Fruit fly (Drosophila melanogaster): ENCODE data around the gene LpR1.

dm6 chr3R:25759430-25759829 lies 3.5 kb downstream of the LpR1 start:
- TF ChIP-seq psq (optimal IDR thresholded peaks at IDR 0.05) (no peak), EcR (GFP tag; optimal IDR thresholded peaks at IDR 0.05) (no peak), Dll (optimal IDR thresholded peaks at IDR 0.05) (no peak), CG8478 (optimal IDR thresholded peaks at IDR 0.05) (no peak), usp (GFP tag; optimal IDR thresholded peaks at IDR 0.05) (no peak), pan (optimal IDR thresholded peaks at IDR 0.05) (no peak)

Measured in whole organism.